Worm (Caenorhabditis elegans) whole organism, L2 larva: ENCODE measurements around the gene prp-6.

Experiments used
- ZK546.5 ChIP-seq: sonication (generic microtip); optimal IDR thresholded peaks from 2 replicates; lab custom pipeline; 2017; ENCODE audit warnings: missing biosample characterization, missing genetic modification characterization
- elt-1 ChIP-seq: fragments of 150-350 bp; optimal IDR thresholded peaks from 2 replicates; lab custom pipeline; 2014; ENCODE audit warnings: missing biosample characterization, missing genetic modification characterization
- mdl-1 ChIP-seq, 2 experiments: fragments of 150-350 bp in 1 of 2; sonication (generic microtip) in 1 of 2; optimal IDR thresholded peaks; 2 replicates each; lab custom pipeline; 2017; ENCODE audit warnings: missing biosample characterization in 2 of 2, missing genetic modification characterization in 2 of 2
- nhr-11 ChIP-seq: fragments of 150-350 bp; optimal IDR thresholded peaks from 2 replicates; lab custom pipeline; 2014; ENCODE audit warnings: missing biosample characterization, missing genetic modification characterization
- nhr-25 ChIP-seq: fragments of 150-350 bp; sonication (generic microtip); optimal IDR thresholded peaks from 3 replicates; lab custom pipeline; 2014; ENCODE audit warnings: missing biosample characterization, missing genetic modification characterization
- unc-39 ChIP-seq: fragments of 150-350 bp; optimal IDR thresholded peaks from 2 replicates; lab custom pipeline; 2014; ENCODE audit warnings: missing biosample characterization, missing genetic modification characterization
- ztf-1 ChIP-seq: fragments of 200-800 bp; sonication (Bioruptor generic); conservative IDR thresholded peaks from 2 replicates; pipeline ENCODE4 v1.3.6; 2022; ENCODE audit warnings: missing genetic modification characterization, missing compliant biosample characterization

ce11 chrV:17985960-17986359, 36.3 kb upstream of the prp-6 start, which contains the start of gene Y59A8B.21:
- TF ChIP-seq mdl-1 (tag; optimal IDR thresholded peaks at IDR 0.05; lab: Kevin White, UChicago) (no peak), unc-39 (no peak), elt-1 (tag; lab: Kevin White, UChicago) (no peak), nhr-25 (tag; lab: Kevin White, UChicago) (no peak), nhr-11 (no peak), ztf-1 (GFP tag; lab: Robert Waterston, UW) (no peak), ZK546.5 (tag; lab: Kevin White, UChicago) (no peak)
